Worm (Caenorhabditis elegans): ENCODE measurements around the gene F02D10.2.

F02D10.2 gene

DNA sequence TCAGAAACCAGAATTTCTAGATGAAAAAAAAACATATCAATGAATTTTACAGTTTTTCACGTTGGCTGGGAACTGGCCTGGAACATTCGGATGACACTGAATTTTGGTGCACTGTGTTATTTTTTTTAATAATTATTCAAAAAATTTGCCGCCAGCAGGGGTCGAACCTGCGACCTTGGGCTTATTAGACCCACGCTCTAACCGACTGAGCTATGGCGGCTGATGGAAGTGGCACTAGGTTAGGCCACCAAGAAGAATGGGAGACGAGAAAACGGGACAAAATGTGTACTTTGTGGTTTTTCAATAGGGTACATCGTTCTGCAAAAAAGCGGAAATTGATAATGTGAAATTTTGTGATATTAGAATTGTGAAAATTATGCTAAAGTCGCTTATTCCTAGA is 48.7 kb downstream of the F02D10.2 start (continued):
- TF ChIP-seq sdz-12 (GFP tag; optimal IDR thresholded peaks at IDR 0.05), result no peak
- 0 out of 2 replicates have a peak, but pooled peaks have one; percentile 12 for TF ChIP-seq nhr-42 (GFP tag; IDR thresholded peaks at IDR 0.05)
- TF ChIP-seq php-3 (GFP tag; IDR thresholded peaks at IDR 0.05), result no peak
- 0 out of 2 replicates have a peak, but pooled peaks have one; percentile 19 for TF ChIP-seq ZK337.2 (GFP tag; IDR thresholded peaks at IDR 0.05)
- TF ChIP-seq dpl-1 (GFP tag; optimal IDR thresholded peaks at IDR 0.05), result no peak
- TF ChIP-seq dmd-8 (GFP tag; IDR thresholded peaks at IDR 0.05), result 0 out of 2 replicates have a peak, but pooled peaks have one; percentile 17
- TF ChIP-seq lir-3 (tag; optimal IDR thresholded peaks at IDR 0.05), result peak; percentile 21
- no peak for TF ChIP-seq jun-1 (tag; optimal IDR thresholded peaks at IDR 0.05)
- 0 out of 2 replicates have a peak, but pooled peaks have one; percentile 28 for TF ChIP-seq D1046.2 (GFP tag; IDR thresholded peaks at IDR 0.05)
- no peak for TF ChIP-seq ceh-20 (GFP tag; IDR thresholded peaks at IDR 0.05)
- TF ChIP-seq snpc-1.2 (GFP tag; IDR thresholded peaks at IDR 0.05), result peak; percentile 67
- peak; percentile 34 for TF ChIP-seq nhr-48 (tag; optimal IDR thresholded peaks at IDR 0.05)
- TF ChIP-seq zag-1 (tag; optimal IDR thresholded peaks at IDR 0.05), result no peak
- TF ChIP-seq fos-1 (tag; optimal IDR thresholded peaks at IDR 0.05), result no peak
- peak in 1 of 2 experiments; percentile 43 for TF ChIP-seq lsy-2 (tag; optimal IDR thresholded peaks at IDR 0.05)
- no peak for TF ChIP-seq cey-2 (tag; optimal IDR thresholded peaks at IDR 0.05; ENCODE audit: borderline replicate concordance, insufficient read depth)
- no peak for TF ChIP-seq mxl-2 (GFP tag; conservative IDR thresholded peaks at IDR 0.05)
- TF ChIP-seq F44E2.7 (GFP tag; IDR thresholded peaks at IDR 0.05), result no peak
- no peak for TF ChIP-seq hif-1 (tag; optimal IDR thresholded peaks at IDR 0.05)
- TF ChIP-seq duxl-1 (tag; optimal IDR thresholded peaks at IDR 0.05; ENCODE audit: poor library complexity), result peak; percentile 35
- no peak for TF ChIP-seq pqm-1 (tag; optimal IDR thresholded peaks at IDR 0.05)
- TF ChIP-seq ztf-11 (tag; optimal IDR thresholded peaks at IDR 0.05), result no peak
- no peak for TF ChIP-seq spr-3 (GFP tag; optimal IDR thresholded peaks at IDR 0.05)
- peak in 1 of 2 experiments; percentile 74; a peak in 1 of 4 replicates for TF ChIP-seq madf-5 (GFP tag; IDR thresholded peaks at IDR 0.05)
- TF ChIP-seq nhr-6 (tag; optimal IDR thresholded peaks at IDR 0.05), result no peak
- no peak for TF ChIP-seq zip-11 (GFP tag; IDR thresholded peaks at IDR 0.05)
- TF ChIP-seq hlh-30 (tag; optimal IDR thresholded peaks at IDR 0.05; ENCODE audit: insufficient read depth), result peak; percentile 25
- TF ChIP-seq tra-1 (GFP tag; IDR thresholded peaks at IDR 0.05), result peak; percentile 76
- TF ChIP-seq nhr-77 (tag; optimal IDR thresholded peaks at IDR 0.05), result peak; percentile 14
- TF ChIP-seq hlh-11 (tag; optimal IDR thresholded peaks at IDR 0.05), result peak; percentile 58
- no peak for TF ChIP-seq ceh-32 (tag; optimal IDR thresholded peaks at IDR 0.05; ENCODE audit: poor library complexity)
- TF ChIP-seq mdl-1 (tag; optimal IDR thresholded peaks at IDR 0.05), result peak in 1 of 2 experiments; percentile 13
- no peak for TF ChIP-seq saeg-2 (GFP tag; IDR thresholded peaks at IDR 0.05)
- peak; percentile 35 for TF ChIP-seq dve-1 (tag; optimal IDR thresholded peaks at IDR 0.05; ENCODE audit: insufficient read depth)
- TF ChIP-seq lin-13 (GFP tag; optimal IDR thresholded peaks at IDR 0.05), result no peak
- no peak for TF ChIP-seq ceh-62 (tag; optimal IDR thresholded peaks at IDR 0.05)
- 0 out of 2 replicates have a peak, but pooled peaks have one; percentile 35 for TF ChIP-seq dmd-9 (GFP tag; IDR thresholded peaks at IDR 0.05)
- peak; percentile 64; the same call in 1 of the 2 replicates for TF ChIP-seq pha-4 (GFP tag; IDR thresholded peaks at IDR 0.05)
- TF ChIP-seq pha-4 (tag; optimal IDR thresholded peaks at IDR 0.05), result no peak
- no peak for TF ChIP-seq nhr-76 (tag; optimal IDR thresholded peaks at IDR 0.05)
- TF ChIP-seq mep-1 (tag; optimal IDR thresholded peaks at IDR 0.05), result no peak
- no peak for TF ChIP-seq unc-62 (GFP tag; optimal IDR thresholded peaks at IDR 0.05 in 1 of 2)
- no peak for TF ChIP-seq unc-62 (tag; optimal IDR thresholded peaks at IDR 0.05)
- TF ChIP-seq ceh-44 (GFP tag; IDR thresholded peaks at IDR 0.05), result no peak
- no peak for TF ChIP-seq nhr-237 (tag; optimal IDR thresholded peaks at IDR 0.05)
- no peak for TF ChIP-seq lin-15B (tag; optimal IDR thresholded peaks at IDR 0.05)
- no peak for TF ChIP-seq nhr-10 (tag; optimal IDR thresholded peaks at IDR 0.05)
- TF ChIP-seq T26A8.4 (GFP tag; IDR thresholded peaks at IDR 0.05), result peak; percentile 47; the same call in 1 of the 2 replicates
- TF ChIP-seq aly-2 (tag; optimal IDR thresholded peaks at IDR 0.05), result no peak
- no peak for TF ChIP-seq attf-4 (tag; optimal IDR thresholded peaks at IDR 0.05)
- no peak for TF ChIP-seq T20F7.1 (GFP tag; optimal IDR thresholded peaks at IDR 0.05)
- TF ChIP-seq rbr-2 (tag; optimal IDR thresholded peaks at IDR 0.05), result peak; percentile 45

All from whole organism, L4 larva.